Fruit fly (Drosophila melanogaster) whole organism: Measurements from ENCODE around the gene cert.
A peak's percentile ranks its signal among the peaks of the same experiment; 100 is the strongest.

Experiments
- CG8478 ChIP-seq: fragments of >200 bp; optimal IDR thresholded peaks from 2 replicates; lab custom pipeline; 2018; ENCODE audit warnings: inconsistent platforms
- Dll ChIP-seq: fragments of >200 bp; optimal IDR thresholded peaks from 2 replicates; lab custom pipeline; 2017
- EcR ChIP-seq, 2 experiments: fragments of >200 bp; optimal IDR thresholded peaks; 2 replicates each; lab custom pipeline; 2017; ENCODE audit warnings: missing biosample characterization in 2 of 2, missing genetic modification characterization in 2 of 2, missing genetic modification reagents in 2 of 2
- pan ChIP-seq: fragments of >200 bp; optimal IDR thresholded peaks from 2 replicates; lab custom pipeline; 2017
- psq ChIP-seq: fragments of >200 bp; optimal IDR thresholded peaks from 2 replicates; lab custom pipeline; 2017

- TF ChIP-seq EcR (GFP tag; optimal IDR thresholded peaks at IDR 0.05; lab: Kevin White, UChicago) (no peak), CG8478 (lab: Kevin White, UChicago) (no peak), Dll (no peak), psq (lab: Kevin White, UChicago) (no peak), pan (peak; percentile 5)
Measured at dm6 chr3L:8297488-8297887, 7.8 kb upstream of the cert start.
